Fruit fly (Drosophila melanogaster): ENCODE measurements around the gene mtd.
A peak's percentile ranks its signal among the peaks of the same experiment; 100 is the strongest.

Gene mtd

DNA sequence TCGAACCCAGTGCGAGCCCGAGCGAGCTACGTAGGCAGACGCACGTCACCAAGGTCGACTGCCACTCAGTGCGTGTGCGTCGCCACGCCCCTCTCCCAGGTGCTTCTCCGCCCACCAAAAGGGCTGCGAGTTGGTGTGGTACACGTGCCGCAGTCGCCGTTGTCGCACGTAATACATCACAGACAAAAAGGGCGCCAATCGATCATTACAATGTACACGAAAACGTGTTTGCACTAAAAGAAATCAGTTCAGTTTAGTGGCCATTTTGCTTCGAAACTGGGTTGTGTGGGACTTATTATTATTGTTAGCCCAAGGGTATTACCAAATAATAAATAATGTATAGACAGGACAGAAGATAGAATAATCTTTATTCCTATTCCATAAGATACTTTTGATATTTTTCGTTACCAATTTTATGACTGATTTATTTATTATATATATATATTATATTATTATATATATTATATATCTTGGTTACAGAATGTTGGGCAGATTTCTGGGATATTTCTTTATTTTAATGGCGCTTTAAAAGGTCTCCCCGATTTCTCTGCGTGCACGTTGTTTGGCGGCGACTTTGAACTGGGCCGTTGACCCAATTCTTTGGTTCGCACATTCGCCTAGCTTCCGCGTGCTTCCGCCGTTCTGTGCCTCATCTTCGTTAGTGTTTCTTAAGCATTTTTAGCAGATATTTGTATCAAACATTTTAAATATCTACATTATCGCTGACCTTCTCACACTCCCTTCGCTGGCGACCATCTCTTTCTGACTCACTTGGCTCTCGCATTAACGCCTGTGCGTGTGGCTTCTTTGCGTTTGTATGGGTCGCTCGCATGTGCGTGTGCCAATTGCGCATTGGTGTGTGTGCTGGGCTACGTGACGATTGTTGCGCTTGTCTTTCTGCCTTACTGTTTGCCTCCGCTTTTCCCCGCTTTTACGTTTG, 86.7 kb downstream of the mtd start (continued):
- TF ChIP-seq Oaz (GFP tag; IDR thresholded peaks at IDR 0.05) (0 out of 2 replicates have a peak, but pooled peaks have one; percentile 43), CG30403 (GFP tag; optimal IDR thresholded peaks at IDR 0.05) (peak; percentile 74), Rfx (GFP tag; IDR thresholded peaks at IDR 0.05) (peak; percentile 83), NFAT (GFP tag; IDR thresholded peaks at IDR 0.05) (0 out of 2 replicates have a peak, but pooled peaks have one; percentile 29), inv (GFP tag; IDR thresholded peaks at IDR 0.05; ENCODE audit: partially characterized antibody) (no peak), Antp (GFP tag; optimal IDR thresholded peaks at IDR 0.05) (peak; percentile 23), MTF-1 (GFP tag; optimal IDR thresholded peaks at IDR 0.05; ENCODE audit: borderline replicate concordance) (peak; percentile 59), CG10274 (GFP tag; optimal IDR thresholded peaks at IDR 0.05) (peak; percentile 67), ara (GFP tag; IDR thresholded peaks at IDR 0.05) (peak; percentile 66), caup (GFP tag; optimal IDR thresholded peaks at IDR 0.05; ENCODE audit: severe bottlenecking) (peak; percentile 87), CG12071 (GFP tag; optimal IDR thresholded peaks at IDR 0.05) (peak; percentile 55), abd-A (tag; optimal IDR thresholded peaks at IDR 0.05) (peak; percentile 84), gsb (GFP tag; IDR thresholded peaks at IDR 0.05) (peak; percentile 63; the same call in 1 of the 2 replicates), emc (GFP tag; optimal IDR thresholded peaks at IDR 0.05) (no peak), dmrt11E (tag; optimal IDR thresholded peaks at IDR 0.05) (peak; percentile 83), CG2889 (GFP tag; IDR thresholded peaks at IDR 0.05) (0 out of 3 replicates have a peak, but pooled peaks have one; percentile 39), YL-1 (GFP tag; optimal IDR thresholded peaks at IDR 0.05) (peak; percentile 62), ash1 (GFP tag; optimal IDR thresholded peaks at IDR 0.05) (no peak), shn (GFP tag; optimal IDR thresholded peaks at IDR 0.05) (no peak), Ravus (GFP tag; IDR thresholded peaks at IDR 0.05) (peak; percentile 42), vnd (GFP tag; IDR thresholded peaks at IDR 0.05; ENCODE audit: partially characterized antibody) (no peak), repo (GFP tag; optimal IDR thresholded peaks at IDR 0.05) (no peak), CG10654 (GFP tag; optimal IDR thresholded peaks at IDR 0.05) (peak; percentile 65), CG2129 (GFP tag; IDR thresholded peaks at IDR 0.05; ENCODE audit: partially characterized antibody) (no peak), NK7.1 (GFP tag; optimal IDR thresholded peaks at IDR 0.05) (no peak), Bgb (GFP tag; IDR thresholded peaks at IDR 0.05; ENCODE audit: partially characterized antibody) (no peak), seq (GFP tag; IDR thresholded peaks at IDR 0.05) (peak; percentile 79), ttk (GFP tag; IDR thresholded peaks at IDR 0.05) (peak; percentile 70), so (GFP tag; IDR thresholded peaks at IDR 0.05) (peak; percentile 88; the same call in 2 of the 3 replicates), CG18599 (GFP tag; optimal IDR thresholded peaks at IDR 0.05) (peak; percentile 87), h (optimal IDR thresholded peaks at IDR 0.05) (no peak), CG1529 (GFP tag; optimal IDR thresholded peaks at IDR 0.05) (peak; percentile 52), CG2678 (tag; optimal IDR thresholded peaks at IDR 0.05) (peak; percentile 94), Atf3 (GFP tag; optimal IDR thresholded peaks at IDR 0.05) (peak; percentile 52), chinmo (GFP tag; IDR thresholded peaks at IDR 0.05; ENCODE audit: partially characterized antibody) (peak; percentile 97), Myb (GFP tag; optimal IDR thresholded peaks at IDR 0.05) (no peak), ham (GFP tag; IDR thresholded peaks at IDR 0.05) (no peak; the same call in 1 of the 2 replicates), CG1233 (GFP tag; optimal IDR thresholded peaks at IDR 0.05) (peak; percentile 90), CG8089 (GFP tag; optimal IDR thresholded peaks at IDR 0.05) (no peak), Hr78 (GFP tag; optimal IDR thresholded peaks at IDR 0.05) (peak in 1 of 2 experiments; percentile 52), CG14710 (tag; optimal IDR thresholded peaks at IDR 0.05) (peak; percentile 84), wek (GFP tag; optimal IDR thresholded peaks at IDR 0.05) (no peak), zfh1 (GFP tag; IDR thresholded peaks at IDR 0.05) (0 out of 3 replicates have a peak, but pooled peaks have one; percentile 45), pum (GFP tag; optimal IDR thresholded peaks at IDR 0.05) (peak; percentile 28), HLH3B (GFP tag; IDR thresholded peaks at IDR 0.05) (peak; percentile 76), HLH4C (GFP tag; IDR thresholded peaks at IDR 0.05; ENCODE audit: partially characterized antibody) (no peak), Jarid2 (GFP tag; optimal IDR thresholded peaks at IDR 0.05) (peak; percentile 48), HmgD (GFP tag; optimal IDR thresholded peaks at IDR 0.05) (no peak)

Data from whole organism, embryonic.